Worm (Caenorhabditis elegans): ENCODE data around the gene srg-2.

srg-2 gene

DNA sequence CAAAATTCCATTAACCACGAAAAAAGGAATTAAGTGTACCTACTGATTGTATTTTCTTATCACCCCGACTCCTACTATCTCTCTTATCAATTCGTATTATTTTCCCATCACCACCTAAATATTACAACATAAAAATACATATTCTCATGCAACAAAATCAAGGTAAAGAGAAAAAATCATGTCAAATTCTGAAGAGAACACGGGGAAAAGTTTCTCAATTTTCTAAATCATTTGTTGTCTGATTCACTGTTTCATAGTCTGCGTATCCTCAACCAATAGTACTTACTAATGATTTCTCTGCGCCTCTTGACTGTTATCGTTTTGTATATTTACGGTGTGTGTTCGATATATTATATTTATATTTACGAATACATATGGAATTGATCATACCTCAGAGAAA lies 28.1 kb downstream of the srg-2 start:
- peak; percentile 59 for TF ChIP-seq crh-2 (tag; optimal IDR thresholded peaks at IDR 0.05)
- TF ChIP-seq egl-27 (tag; optimal IDR thresholded peaks at IDR 0.05): peak; percentile 39
- no peak for TF ChIP-seq mbf-1 (tag; optimal IDR thresholded peaks at IDR 0.05)
- TF ChIP-seq C34F6.9 (tag; optimal IDR thresholded peaks at IDR 0.05): peak; percentile 17
- peak; percentile 89 for TF ChIP-seq fos-1 (tag; optimal IDR thresholded peaks at IDR 0.05)
- TF ChIP-seq ama-1 (optimal IDR thresholded peaks at IDR 0.05): no peak

DNA sequence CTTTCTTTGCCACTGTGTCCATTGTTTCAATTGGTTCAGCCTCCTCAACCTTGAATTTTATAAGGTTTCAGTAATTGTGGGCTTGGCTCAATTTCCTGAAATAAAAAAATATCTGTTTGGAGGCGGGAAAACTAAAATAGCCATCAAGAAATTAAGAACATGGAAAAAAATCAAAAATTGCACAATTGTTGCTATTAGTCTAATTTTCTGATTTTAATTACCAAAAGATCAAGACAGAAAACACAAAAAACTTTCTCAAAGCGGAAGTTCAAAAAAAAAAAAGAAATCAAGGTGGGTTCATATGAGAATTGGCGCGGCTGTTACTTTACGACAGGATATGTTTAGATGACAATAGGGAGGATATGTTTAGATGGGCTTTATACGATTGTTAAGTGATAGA lies 29.1 kb downstream of the srg-2 start, which contains the start of gene esyt-2:
esyt-2 (minus strand) TSS at position 101 of the 400 bp plus-strand sequence.
- TF ChIP-seq nhr-77 (tag; optimal IDR thresholded peaks at IDR 0.05): no peak
- TF ChIP-seq unc-55 (GFP tag; optimal IDR thresholded peaks at IDR 0.05): no peak
- no peak for TF ChIP-seq snpc-4 (tag; optimal IDR thresholded peaks at IDR 0.05)
- TF ChIP-seq lin-11 (tag; optimal IDR thresholded peaks at IDR 0.05): no peak
- no peak for TF ChIP-seq ama-1 (optimal IDR thresholded peaks at IDR 0.05)
- TF ChIP-seq mbf-1 (tag; optimal IDR thresholded peaks at IDR 0.05): no peak
- TF ChIP-seq nhr-21 (tag; optimal IDR thresholded peaks at IDR 0.05): no peak
- no peak for TF ChIP-seq gmeb-1 (tag; optimal IDR thresholded peaks at IDR 0.05)
- TF ChIP-seq nhr-12 (tag; optimal IDR thresholded peaks at IDR 0.05): no peak
- TF ChIP-seq F13H6.1 (tag; optimal IDR thresholded peaks at IDR 0.05): no peak
- TF ChIP-seq sem-4 (tag; optimal IDR thresholded peaks at IDR 0.05): no peak

DNA sequence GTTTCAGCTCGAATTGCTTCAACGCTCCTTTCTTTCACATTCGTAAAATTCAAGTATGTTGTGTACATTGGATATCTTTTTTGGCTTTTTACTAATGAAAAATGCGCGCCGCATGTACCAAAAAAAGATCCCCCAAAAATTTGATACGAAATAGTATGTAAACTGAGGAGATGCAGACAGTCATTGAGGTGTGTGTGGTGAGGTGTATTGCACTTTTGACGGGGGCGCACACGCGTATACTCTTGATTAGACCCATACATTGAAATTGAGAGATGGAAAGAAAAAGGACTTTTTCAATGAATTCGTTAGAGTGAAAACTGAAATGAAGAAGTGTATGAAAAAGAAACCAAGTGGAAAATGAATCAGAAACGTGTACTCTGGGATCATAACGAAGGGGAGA lies 38.6 kb downstream of the srg-2 start:
- TF ChIP-seq C34F6.9 (tag; optimal IDR thresholded peaks at IDR 0.05): no peak
- peak; percentile 8 for TF ChIP-seq unc-55 (GFP tag; optimal IDR thresholded peaks at IDR 0.05)
- no peak for TF ChIP-seq unc-39 (tag; optimal IDR thresholded peaks at IDR 0.05)
- no peak for TF ChIP-seq crh-2 (tag; optimal IDR thresholded peaks at IDR 0.05)

DNA sequence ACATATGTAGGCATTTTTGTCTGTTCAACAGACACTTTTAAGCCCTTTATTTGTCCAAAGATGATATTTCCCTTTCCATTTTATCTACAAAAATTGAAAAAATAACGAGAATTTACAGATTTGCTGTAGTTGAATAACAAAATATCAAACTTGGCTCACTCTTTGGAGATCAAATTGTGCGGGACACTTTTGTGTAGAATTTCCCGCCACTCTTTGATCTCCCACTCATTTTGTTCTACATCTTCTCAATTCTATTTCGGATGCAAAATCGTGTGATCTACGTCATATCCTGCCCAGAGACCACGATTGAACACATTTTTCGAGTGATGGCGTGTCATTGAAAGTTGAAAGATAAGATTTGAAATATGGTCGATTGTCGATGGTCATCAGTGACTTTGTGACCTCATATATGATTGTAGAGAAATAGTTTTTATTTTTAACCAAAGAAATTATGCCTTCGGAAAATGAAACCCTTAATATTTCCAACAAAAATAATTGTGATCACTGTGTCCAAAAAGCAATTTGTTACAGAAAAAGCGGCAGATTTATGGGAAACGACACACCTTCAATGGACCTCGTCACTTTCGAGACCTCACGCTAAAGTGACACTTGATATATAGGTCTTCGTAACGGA lies 43.1 kb downstream of the srg-2 start, which contains the start of gene hot-4:
hot-4 (plus strand) TSS at position 584 of the 634 bp plus-strand sequence.
- no peak for TF ChIP-seq alr-1 (tag; optimal IDR thresholded peaks at IDR 0.05)
- no peak for TF ChIP-seq mdl-1 (tag; optimal IDR thresholded peaks at IDR 0.05)
- TF ChIP-seq F13H6.1 (tag; optimal IDR thresholded peaks at IDR 0.05): no peak
- TF ChIP-seq crh-2 (tag; optimal IDR thresholded peaks at IDR 0.05): no peak
- TF ChIP-seq nhr-237 (tag; optimal IDR thresholded peaks at IDR 0.05): no peak
- TF ChIP-seq lsy-2 (tag; optimal IDR thresholded peaks at IDR 0.05): no peak
- no peak for TF ChIP-seq nhr-11 (tag; optimal IDR thresholded peaks at IDR 0.05)
- no peak for TF ChIP-seq lin-39 (tag; optimal IDR thresholded peaks at IDR 0.05)
- TF ChIP-seq ztf-1 (GFP tag; conservative IDR thresholded peaks at IDR 0.05): no peak
- no peak for TF ChIP-seq dmd-4 (tag; optimal IDR thresholded peaks at IDR 0.05)
- no peak for TF ChIP-seq sma-3 (GFP tag; optimal IDR thresholded peaks at IDR 0.05)
- no peak for TF ChIP-seq elt-1 (tag; optimal IDR thresholded peaks at IDR 0.05)
- no peak for TF ChIP-seq nhr-25 (tag; optimal IDR thresholded peaks at IDR 0.05)
- no peak for TF ChIP-seq elt-3 (tag; optimal IDR thresholded peaks at IDR 0.05)
- no peak for TF ChIP-seq nhr-23 (tag; optimal IDR thresholded peaks at IDR 0.05)
- no peak for TF ChIP-seq ztf-4 (tag; optimal IDR thresholded peaks at IDR 0.05)
- TF ChIP-seq sem-4 (tag; optimal IDR thresholded peaks at IDR 0.05): no peak

DNA sequence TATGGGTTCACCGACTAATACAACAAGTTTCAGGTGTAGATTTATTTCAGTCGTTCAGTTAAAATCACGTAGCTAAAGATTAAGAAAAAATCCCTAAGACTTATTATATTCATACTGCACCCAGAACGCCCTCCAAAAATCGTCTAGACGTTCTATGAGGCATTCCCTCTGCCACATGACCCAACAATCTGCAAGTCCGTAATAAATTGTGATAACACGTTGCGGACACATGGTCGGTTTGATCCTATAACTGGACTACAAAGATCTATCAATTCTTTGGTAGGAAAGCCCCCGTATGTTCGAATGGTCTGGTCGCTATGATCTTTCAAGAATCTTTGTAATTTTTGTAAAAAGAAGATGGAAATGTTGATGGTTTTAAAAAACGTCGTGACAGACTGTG lies 44.1 kb downstream of the srg-2 start:
- TF ChIP-seq ceh-16 (tag; optimal IDR thresholded peaks at IDR 0.05): no peak
- TF ChIP-seq sma-9 (GFP tag; optimal IDR thresholded peaks at IDR 0.05): peak; percentile 56
- TF ChIP-seq sma-9 (tag; optimal IDR thresholded peaks at IDR 0.05): no peak
- peak; percentile 41 for TF ChIP-seq blmp-1 (tag; optimal IDR thresholded peaks at IDR 0.05; ENCODE audit: insufficient read depth)
- peak; percentile 57 for TF ChIP-seq nhr-21 (tag; optimal IDR thresholded peaks at IDR 0.05)

DNA sequence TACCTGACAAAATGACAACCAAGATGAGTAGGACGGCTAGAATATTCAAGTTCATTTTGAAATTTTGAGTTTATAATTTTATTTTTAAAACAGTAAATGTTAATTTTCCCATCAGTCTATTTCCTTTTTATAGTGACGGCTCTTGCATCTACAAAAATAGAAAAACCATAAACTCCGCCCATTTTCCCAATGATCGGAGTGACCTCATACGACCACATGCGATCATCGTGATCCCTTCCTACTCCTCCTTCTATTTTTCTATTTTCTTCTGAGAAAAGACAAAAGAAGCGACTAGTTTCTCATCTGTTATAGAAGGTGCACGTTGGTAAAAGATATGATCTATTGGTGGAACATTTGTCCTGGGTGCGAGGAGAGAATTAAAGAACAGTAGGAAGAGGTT lies 44.5 kb downstream of the srg-2 start, which contains the start of gene C23G10.11:
C23G10.11 (minus strand) TSS at position 101 of the 400 bp plus-strand sequence.
- no peak for TF ChIP-seq unc-62 (GFP tag; optimal IDR thresholded peaks at IDR 0.05)
- TF ChIP-seq ztf-1 (GFP tag; conservative IDR thresholded peaks at IDR 0.05): no peak
- TF ChIP-seq blmp-1 (tag; optimal IDR thresholded peaks at IDR 0.05; ENCODE audit: insufficient read depth): no peak
- no peak for TF ChIP-seq nhr-10 (tag; optimal IDR thresholded peaks at IDR 0.05)
- TF ChIP-seq nhr-12 (tag; optimal IDR thresholded peaks at IDR 0.05): no peak
- TF ChIP-seq ZK546.5 (tag; optimal IDR thresholded peaks at IDR 0.05): no peak

Data from whole organism, L2 larva.